Worm (Caenorhabditis elegans) whole organism, L4 larva: ENCODE results near the gene mksr-1.

Source experiments
- F44E2.7 ChIP-seq: fragments of 200-800 bp; sonication (Bioruptor generic); IDR thresholded peaks from 2 replicates; pipeline ENCODE4 v2.1.2; 2022; ENCODE audit warnings: missing genetic modification characterization, missing compliant biosample characterization
- ZK546.5 ChIP-seq, 2 experiments: sonication (generic microtip); optimal IDR thresholded peaks; 2 replicates each; lab custom pipeline; 2017; ENCODE audit warnings: missing biosample characterization in 2 of 2, missing genetic modification characterization in 2 of 2
- aly-2 ChIP-seq: sonication (generic microtip); optimal IDR thresholded peaks from 2 replicates; lab custom pipeline; 2018; ENCODE audit warnings: missing biosample characterization, missing genetic modification characterization
- ama-1 ChIP-seq: fragments of 150-350 bp; optimal IDR thresholded peaks from 2 replicates; lab custom pipeline; 2014; ENCODE audit warnings: inconsistent platforms, mixed read lengths
- dve-1 ChIP-seq: sonication (generic microtip); optimal IDR thresholded peaks from 2 replicates; lab custom pipeline; 2017; ENCODE audit warnings: antibody characterized with exemption, mild to moderate bottlenecking, missing genetic modification characterization, missing compliant biosample characterization; ENCODE audit not compliant: insufficient read depth
- lin-13 ChIP-seq: fragments of 150-350 bp; optimal IDR thresholded peaks from 2 replicates; lab custom pipeline; 2014; ENCODE audit warnings: missing biosample characterization, missing genetic modification reagents, missing genetic modification characterization
- lin-15B ChIP-seq: fragments of 150-350 bp; sonication (generic microtip); optimal IDR thresholded peaks from 3 replicates; lab custom pipeline; 2014; ENCODE audit warnings: missing biosample characterization, missing genetic modification characterization
- mdl-1 ChIP-seq, 2 experiments: fragments of 150-350 bp in 1 of 2; sonication (generic microtip) in 1 of 2; optimal IDR thresholded peaks; 2 replicates each; lab custom pipeline; 2014 to 2017; ENCODE audit warnings: missing biosample characterization in 2 of 2, missing genetic modification characterization in 2 of 2
- zag-1 ChIP-seq: fragments of 150-350 bp; optimal IDR thresholded peaks from 2 replicates; lab custom pipeline; 2014; ENCODE audit warnings: missing biosample characterization, missing genetic modification characterization

- TF ChIP-seq mdl-1 (tag; optimal IDR thresholded peaks at IDR 0.05; lab: Kevin White, UChicago): peak in 1 of 2 experiments; percentile 70
- TF ChIP-seq F44E2.7: no peak
- TF ChIP-seq lin-13 (GFP tag; lab: Kevin White, UChicago): no peak
- TF ChIP-seq aly-2 (tag; lab: Kevin White, UChicago): no peak
- no peak for TF ChIP-seq dve-1 (tag; lab: Kevin White, UChicago)
- TF ChIP-seq zag-1 (tag; lab: Kevin White, UChicago): no peak
- TF ChIP-seq ama-1 (lab: Kevin White, UChicago): no peak
- TF ChIP-seq ZK546.5 (tag; optimal IDR thresholded peaks at IDR 0.05; lab: Kevin White, UChicago): no peak
- TF ChIP-seq lin-15B: no peak
These were observed 4.9 kb downstream of the mksr-1 start for ce11 chrX:1064064-1064463.
